Worm (Caenorhabditis elegans) whole organism, L2 larva: Measurements from ENCODE around the gene syg-1.

Source experiments
- C34F6.9 ChIP-seq: fragments of 150-350 bp; optimal IDR thresholded peaks from 2 replicates; lab custom pipeline; 2014; ENCODE audit warnings: missing biosample characterization, missing genetic modification characterization
- F13H6.1 ChIP-seq: sonication (generic microtip); optimal IDR thresholded peaks from 2 replicates; lab custom pipeline; 2016; ENCODE audit warnings: missing genetic modification characterization, missing compliant biosample characterization
- Y55F3AM.14 ChIP-seq: fragments of 200-800 bp; sonication (Bioruptor generic); optimal IDR thresholded peaks from 2 replicates; lab custom pipeline; 2018; ENCODE audit warnings: mild to moderate bottlenecking, missing genetic modification characterization, missing compliant biosample characterization
- alr-1 ChIP-seq: fragments of 150-350 bp; optimal IDR thresholded peaks from 2 replicates; lab custom pipeline; 2014; ENCODE audit warnings: missing biosample characterization, missing genetic modification characterization
- aly-2 ChIP-seq: fragments of 150-350 bp; optimal IDR thresholded peaks from 2 replicates; lab custom pipeline; 2014; ENCODE audit warnings: missing biosample characterization, missing genetic modification characterization
- ama-1 ChIP-seq: fragments of 150-350 bp; optimal IDR thresholded peaks from 2 replicates; lab custom pipeline; 2018; ENCODE audit warnings: inconsistent platforms
- blmp-1 ChIP-seq: sonication (generic microtip); optimal IDR thresholded peaks from 2 replicates; lab custom pipeline; 2017; ENCODE audit warnings: missing genetic modification characterization, mild to moderate bottlenecking, missing compliant biosample characterization, antibody characterized with exemption, moderate library complexity; ENCODE audit not compliant: insufficient read depth
- ceh-16 ChIP-seq: fragments of 150-350 bp; optimal IDR thresholded peaks from 2 replicates; lab custom pipeline; 2014; ENCODE audit warnings: missing biosample characterization, missing genetic modification characterization
- ceh-82 ChIP-seq: fragments of 150-350 bp; optimal IDR thresholded peaks from 2 replicates; lab custom pipeline; 2014; ENCODE audit warnings: missing biosample characterization, missing genetic modification characterization
- crh-2 ChIP-seq: sonication (generic microtip); optimal IDR thresholded peaks from 2 replicates; lab custom pipeline; 2017; ENCODE audit warnings: missing biosample characterization, missing genetic modification characterization
- dmd-4 ChIP-seq: sonication (generic microtip); optimal IDR thresholded peaks from 2 replicates; lab custom pipeline; 2017; ENCODE audit warnings: missing biosample characterization, missing genetic modification characterization
- egl-27 ChIP-seq: sonication (generic microtip); optimal IDR thresholded peaks from 3 replicates; lab custom pipeline; 2017; ENCODE audit warnings: missing biosample characterization, missing genetic modification reagents, missing genetic modification characterization
- elt-1 ChIP-seq: fragments of 150-350 bp; optimal IDR thresholded peaks from 2 replicates; lab custom pipeline; 2014; ENCODE audit warnings: missing biosample characterization, missing genetic modification characterization
- elt-3 ChIP-seq: sonication (generic microtip); optimal IDR thresholded peaks from 2 replicates; lab custom pipeline; 2017; ENCODE audit warnings: missing biosample characterization, missing genetic modification characterization
- fos-1 ChIP-seq: fragments of 150-350 bp; optimal IDR thresholded peaks from 2 replicates; lab custom pipeline; 2014; ENCODE audit warnings: missing biosample characterization, missing genetic modification characterization
- gmeb-1 ChIP-seq: fragments of 150-350 bp; optimal IDR thresholded peaks from 2 replicates; lab custom pipeline; 2014; ENCODE audit warnings: missing biosample characterization, missing genetic modification characterization
- lin-11 ChIP-seq: fragments of 150-350 bp; sonication (generic microtip); optimal IDR thresholded peaks from 2 replicates; lab custom pipeline; 2014; ENCODE audit warnings: missing biosample characterization, missing genetic modification characterization, inconsistent platforms, mixed read lengths
- lin-13 ChIP-seq: fragments of 150-350 bp; optimal IDR thresholded peaks from 2 replicates; lab custom pipeline; 2014; ENCODE audit warnings: missing biosample characterization, missing genetic modification reagents, missing genetic modification characterization
- lin-39 ChIP-seq: fragments of 150-350 bp; optimal IDR thresholded peaks from 2 replicates; lab custom pipeline; 2014; ENCODE audit warnings: missing biosample characterization, missing genetic modification reagents, missing genetic modification characterization
- lsy-2 ChIP-seq, 2 experiments: fragments of 150-350 bp in 1 of 2; sonication (generic microtip) in 1 of 2; optimal IDR thresholded peaks; 2 replicates each; lab custom pipeline; 2014 to 2017; ENCODE audit warnings: missing biosample characterization in 2 of 2, missing genetic modification characterization in 2 of 2
- mbf-1 ChIP-seq: sonication (generic microtip); optimal IDR thresholded peaks from 2 replicates; lab custom pipeline; 2017; ENCODE audit warnings: missing biosample characterization, missing genetic modification characterization
- mdl-1 ChIP-seq, 2 experiments: fragments of 150-350 bp in 1 of 2; sonication (generic microtip) in 1 of 2; optimal IDR thresholded peaks; 2 replicates each; lab custom pipeline; 2017; ENCODE audit warnings: missing biosample characterization in 2 of 2, missing genetic modification characterization in 2 of 2
- nhr-10 ChIP-seq: sonication (generic microtip); optimal IDR thresholded peaks from 2 replicates; lab custom pipeline; 2017; ENCODE audit warnings: missing biosample characterization, missing genetic modification characterization
- nhr-12 ChIP-seq: fragments of 150-350 bp; optimal IDR thresholded peaks from 2 replicates; lab custom pipeline; 2014; ENCODE audit warnings: missing biosample characterization, missing genetic modification characterization
- nhr-129 ChIP-seq: fragments of 150-350 bp; optimal IDR thresholded peaks from 2 replicates; lab custom pipeline; 2014; ENCODE audit warnings: missing biosample characterization, missing genetic modification characterization
- nhr-21 ChIP-seq: fragments of 150-350 bp; optimal IDR thresholded peaks from 2 replicates; lab custom pipeline; 2014; ENCODE audit warnings: missing biosample characterization, missing genetic modification characterization
- nhr-23 ChIP-seq: fragments of 150-350 bp; optimal IDR thresholded peaks from 2 replicates; lab custom pipeline; 2014; ENCODE audit warnings: missing biosample characterization, missing genetic modification reagents, missing genetic modification characterization
- nhr-237 ChIP-seq: fragments of 150-350 bp; optimal IDR thresholded peaks from 2 replicates; lab custom pipeline; 2014; ENCODE audit warnings: missing biosample characterization, missing genetic modification characterization
- nhr-25 ChIP-seq: fragments of 150-350 bp; sonication (generic microtip); optimal IDR thresholded peaks from 3 replicates; lab custom pipeline; 2014; ENCODE audit warnings: missing biosample characterization, missing genetic modification characterization
- nhr-77 ChIP-seq: fragments of 150-350 bp; optimal IDR thresholded peaks from 2 replicates; lab custom pipeline; 2014; ENCODE audit warnings: missing biosample characterization, missing genetic modification characterization
- peb-1 ChIP-seq: fragments of 150-350 bp; optimal IDR thresholded peaks from 2 replicates; lab custom pipeline; 2014; ENCODE audit warnings: missing biosample characterization, missing genetic modification characterization
- sem-4 ChIP-seq: fragments of 150-350 bp; optimal IDR thresholded peaks from 2 replicates; lab custom pipeline; 2014; ENCODE audit warnings: missing biosample characterization, missing genetic modification reagents, missing genetic modification characterization
- sma-3 ChIP-seq: sonication (generic microtip); optimal IDR thresholded peaks from 2 replicates; lab custom pipeline; 2016; ENCODE audit warnings: missing genetic modification reagents, missing genetic modification characterization, missing compliant biosample characterization
- sma-9 ChIP-seq, 2 experiments: fragments of 150-350 bp in 1 of 2; sonication (generic microtip) in 1 of 2; optimal IDR thresholded peaks; 2 replicates each; lab custom pipeline; 2014 to 2016; ENCODE audit warnings: missing genetic modification characterization in 2 of 2, mild to moderate bottlenecking in 1 of 2, missing biosample characterization in 1 of 2, missing compliant biosample characterization in 1 of 2, missing genetic modification reagents in 1 of 2, moderate library complexity in 1 of 2
- snpc-4 ChIP-seq: fragments of 150-350 bp; optimal IDR thresholded peaks from 2 replicates; lab custom pipeline; 2014; ENCODE audit warnings: missing biosample characterization, missing genetic modification characterization
- unc-39 ChIP-seq: fragments of 150-350 bp; optimal IDR thresholded peaks from 2 replicates; lab custom pipeline; 2014; ENCODE audit warnings: missing biosample characterization, missing genetic modification characterization
- unc-55 ChIP-seq: fragments of 150-350 bp; sonication (generic microtip); optimal IDR thresholded peaks from 3 replicates; lab custom pipeline; 2014; ENCODE audit warnings: missing biosample characterization, missing genetic modification reagents, missing genetic modification characterization
- unc-62 ChIP-seq: fragments of 150-350 bp; optimal IDR thresholded peaks from 2 replicates; lab custom pipeline; 2014; ENCODE audit warnings: missing biosample characterization, missing genetic modification reagents, missing genetic modification characterization
- zag-1 ChIP-seq: fragments of 150-350 bp; optimal IDR thresholded peaks from 2 replicates; lab custom pipeline; 2014; ENCODE audit warnings: missing biosample characterization, missing genetic modification characterization
- ztf-1 ChIP-seq: fragments of 200-800 bp; sonication (Bioruptor generic); conservative IDR thresholded peaks from 2 replicates; pipeline ENCODE4 v1.3.6; 2022; ENCODE audit warnings: missing genetic modification characterization, missing compliant biosample characterization
- ztf-11 ChIP-seq: sonication (generic microtip); optimal IDR thresholded peaks from 2 replicates; lab custom pipeline; 2017; ENCODE audit warnings: missing biosample characterization, missing genetic modification characterization
- ztf-4 ChIP-seq: fragments of 150-350 bp; optimal IDR thresholded peaks from 2 replicates; lab custom pipeline; 2014; ENCODE audit warnings: missing biosample characterization, missing genetic modification characterization

The syg-1 gene

ce11 chrX:2508449-2508848 is 6.7 kb downstream of the syg-1 start, which contains the start of gene K02E10.7:
Gene K02E10.7 (minus strand): TSS chrX:2508549.
- TF ChIP-seq elt-1 (tag; lab: Kevin White, UChicago) (no peak), unc-39 (tag; lab: Kevin White, UChicago) (no peak), sma-3 (GFP tag; lab: Kevin White, UChicago) (no peak), fos-1 (tag; lab: Kevin White, UChicago) (no peak), sma-9 (GFP tag; optimal IDR thresholded peaks at IDR 0.05; lab: Kevin White, UChicago) (no peak), sma-9 (tag; optimal IDR thresholded peaks at IDR 0.05; lab: Kevin White, UChicago) (no peak), aly-2 (tag; lab: Kevin White, UChicago) (no peak), mbf-1 (tag; lab: Kevin White, UChicago) (no peak), ama-1 (lab: Kevin White, UChicago) (no peak), ztf-1 (GFP tag; lab: Robert Waterston, UW) (no peak), zag-1 (tag; lab: Kevin White, UChicago) (no peak), lin-39 (tag; lab: Kevin White, UChicago) (no peak), blmp-1 (tag; lab: Kevin White, UChicago) (no peak), peb-1 (tag; lab: Kevin White, UChicago) (no peak)
- TF ChIP-seq, all 48 proteins: peak for 0

- TF ChIP-seq fos-1 (tag; lab: Kevin White, UChicago) = no peak
- TF ChIP-seq lsy-2 (tag; optimal IDR thresholded peaks at IDR 0.05; lab: Kevin White, UChicago) = no peak
- TF ChIP-seq ztf-1 (GFP tag; lab: Robert Waterston, UW) = no peak
- TF ChIP-seq nhr-25 (tag; lab: Kevin White, UChicago) = no peak
- no peak for TF ChIP-seq unc-55 (GFP tag; lab: Kevin White, UChicago)
- no peak for TF ChIP-seq Y55F3AM.14
- no peak for TF ChIP-seq lin-39 (tag; lab: Kevin White, UChicago)
- TF ChIP-seq nhr-23 (tag; lab: Kevin White, UChicago) = no peak
- no peak for TF ChIP-seq ceh-82 (tag; lab: Kevin White, UChicago)
- TF ChIP-seq ztf-11 (tag; lab: Kevin White, UChicago) = no peak
- TF ChIP-seq ztf-4 = no peak
- TF ChIP-seq alr-1 (tag; lab: Kevin White, UChicago) = no peak
- no peak for TF ChIP-seq mbf-1 (tag; lab: Kevin White, UChicago)
- TF ChIP-seq elt-1 (tag; lab: Kevin White, UChicago) = no peak
- no peak for TF ChIP-seq nhr-77 (tag; lab: Kevin White, UChicago)
- TF ChIP-seq sem-4 (tag; lab: Kevin White, UChicago) = no peak
- TF ChIP-seq nhr-21 (tag; lab: Kevin White, UChicago) = no peak
- no peak for TF ChIP-seq dmd-4
- no peak for TF ChIP-seq zag-1 (tag; lab: Kevin White, UChicago)
- TF ChIP-seq, all 48 proteins: peak for 0
Observed at ce11 chrX:2506738-2507137, 8.4 kb downstream of the syg-1 start.

ce11 chrX:2497816-2498215 is 17.3 kb downstream of the syg-1 start:
- TF ChIP-seq mbf-1 (tag; lab: Kevin White, UChicago) (no peak), nhr-237 (tag; lab: Kevin White, UChicago) (no peak)
- TF ChIP-seq, all 48 proteins: peak for 0

ce11 chrX:2495865-2496314 is 19.2 kb downstream of the syg-1 start, which contains the start of gene rabr-1:
Gene rabr-1 (plus strand): TSS chrX:2496180.
- TF ChIP-seq blmp-1 (tag; lab: Kevin White, UChicago) (peak; percentile 82), ztf-4 (no peak), nhr-23 (tag; lab: Kevin White, UChicago) (no peak), alr-1 (tag; lab: Kevin White, UChicago) (no peak), nhr-25 (tag; lab: Kevin White, UChicago) (peak; percentile 61), gmeb-1 (peak; percentile 3), snpc-4 (tag; lab: Kevin White, UChicago) (peak; percentile 27), elt-3 (tag; lab: Kevin White, UChicago) (no peak), Y55F3AM.14 (no peak), mdl-1 (tag; optimal IDR thresholded peaks at IDR 0.05; lab: Kevin White, UChicago) (no peak), ceh-16 (tag; lab: Kevin White, UChicago) (peak; percentile 34), lin-11 (tag; lab: Kevin White, UChicago) (no peak), F13H6.1 (tag; lab: Kevin White, UChicago) (peak; percentile 67), dmd-4 (no peak), C34F6.9 (peak; percentile 30), crh-2 (tag; lab: Kevin White, UChicago) (no peak), sma-9 (GFP tag; optimal IDR thresholded peaks at IDR 0.05; lab: Kevin White, UChicago) (peak; percentile 69), sma-9 (tag; optimal IDR thresholded peaks at IDR 0.05; lab: Kevin White, UChicago) (no peak), ama-1 (lab: Kevin White, UChicago) (no peak), mbf-1 (tag; lab: Kevin White, UChicago) (no peak), fos-1 (tag; lab: Kevin White, UChicago) (peak; percentile 55), nhr-10 (tag; lab: Kevin White, UChicago) (no peak), lin-13 (GFP tag; lab: Kevin White, UChicago) (peak; percentile 11), nhr-21 (tag; lab: Kevin White, UChicago) (peak; percentile 51), lsy-2 (tag; optimal IDR thresholded peaks at IDR 0.05; lab: Kevin White, UChicago) (peak in 1 of 2 experiments; percentile 29), unc-55 (GFP tag; lab: Kevin White, UChicago) (no peak), nhr-129 (tag; lab: Kevin White, UChicago) (peak; percentile 72), peb-1 (tag; lab: Kevin White, UChicago) (no peak), ztf-1 (GFP tag; lab: Robert Waterston, UW) (no peak), nhr-12 (tag; lab: Kevin White, UChicago) (no peak), nhr-237 (tag; lab: Kevin White, UChicago) (no peak), unc-62 (GFP tag; lab: Kevin White, UChicago) (no peak), unc-39 (tag; lab: Kevin White, UChicago) (no peak), sma-3 (GFP tag; lab: Kevin White, UChicago) (peak; percentile 68), egl-27 (tag; lab: Kevin White, UChicago) (peak; percentile 59)
